Fruit fly (Drosophila melanogaster) whole organism, embryonic: ENCODE data around the gene CG3434.

Experiments used
- CG10321 ChIP-seq: fragments of 200-800 bp; sonication (Bioruptor generic); IDR thresholded peaks from 2 replicates; pipeline ENCODE4 v1.3.6; 2022; ENCODE audit warnings: missing biosample characterization, missing genetic modification characterization
- CG10979 ChIP-seq: fragments of 200-800 bp; sonication (Bioruptor generic); optimal IDR thresholded peaks from 2 replicates; lab custom pipeline; 2018; ENCODE audit warnings: missing biosample characterization, mild to moderate bottlenecking, missing genetic modification characterization, moderate library complexity
- CG11247 ChIP-seq: fragments of 200-800 bp; sonication (Bioruptor generic); IDR thresholded peaks from 2 replicates; pipeline ENCODE4 v1.3.6; 2022; ENCODE audit warnings: missing biosample characterization, missing genetic modification characterization
- CG11456 ChIP-seq: fragments of 200-800 bp; sonication (Bioruptor generic); IDR thresholded peaks from 3 replicates; pipeline ENCODE4 v1.3.6; 2022; ENCODE audit warnings: missing biosample characterization, missing genetic modification characterization
- CG12659 ChIP-seq: fragments of 200-800 bp; sonication (Bioruptor generic); optimal IDR thresholded peaks from 3 replicates; lab custom pipeline; 2017; ENCODE audit warnings: mild to moderate bottlenecking, missing biosample characterization, missing genetic modification reagents, missing genetic modification characterization
- CG12769 ChIP-seq: fragments of 200-800 bp; sonication (Bioruptor generic); optimal IDR thresholded peaks from 2 replicates; lab custom pipeline; 2019; ENCODE audit warnings: missing biosample characterization, mild to moderate bottlenecking, missing genetic modification characterization, moderate library complexity
- CG13624 ChIP-seq: fragments of 200-800 bp; sonication (Bioruptor generic); optimal IDR thresholded peaks from 2 replicates; lab custom pipeline; 2016; ENCODE audit warnings: missing biosample characterization, missing genetic modification characterization
- CG14441 ChIP-seq: fragments of 200-800 bp; sonication (Bioruptor generic); IDR thresholded peaks from 2 replicates; pipeline ENCODE4 v1.3.6; 2022; ENCODE audit warnings: missing biosample characterization, missing genetic modification characterization
- CG15011 ChIP-seq: fragments of 200-800 bp; sonication (Bioruptor generic); optimal IDR thresholded peaks from 3 replicates; lab custom pipeline; 2018; ENCODE audit warnings: missing biosample characterization, mild to moderate bottlenecking, missing genetic modification characterization
- CG17359 ChIP-seq: fragments of 200-800 bp; sonication (Bioruptor generic); optimal IDR thresholded peaks from 3 replicates; lab custom pipeline; 2018; ENCODE audit warnings: missing biosample characterization, mild to moderate bottlenecking, missing genetic modification characterization, moderate library complexity
- CG17612 ChIP-seq: fragments of 200-800 bp; sonication (Bioruptor generic); IDR thresholded peaks from 2 replicates; pipeline ENCODE4 v1.3.6; 2022; ENCODE audit warnings: missing biosample characterization, missing genetic modification characterization
- CG18476 ChIP-seq: fragments of 200-800 bp; sonication (Bioruptor generic); optimal IDR thresholded peaks from 2 replicates; lab custom pipeline; 2016; ENCODE audit warnings: missing biosample characterization, mild to moderate bottlenecking, missing genetic modification characterization
- CG2199 ChIP-seq: fragments of 200-800 bp; sonication (Bioruptor generic); IDR thresholded peaks from 3 replicates; pipeline ENCODE4 v1.3.6; 2022; ENCODE audit warnings: missing biosample characterization, missing genetic modification characterization
- CG2875 ChIP-seq: fragments of 200-800 bp; sonication (Bioruptor generic); optimal IDR thresholded peaks from 2 replicates; lab custom pipeline; 2017; ENCODE audit warnings: missing biosample characterization, mild to moderate bottlenecking, missing genetic modification characterization, missing genetic modification reagents
- CG3838 ChIP-seq: fragments of 200-800 bp; sonication (Bioruptor generic); optimal IDR thresholded peaks from 3 replicates; lab custom pipeline; 2016; ENCODE audit warnings: missing biosample characterization, missing genetic modification characterization
- CG4360 ChIP-seq: fragments of 200-800 bp; sonication (Bioruptor generic); IDR thresholded peaks from 2 replicates; pipeline ENCODE4 v1.3.6; 2022; ENCODE audit warnings: missing biosample characterization, missing genetic modification characterization
- CG6791 ChIP-seq: fragments of 200-800 bp; sonication (Bioruptor generic); IDR thresholded peaks from 3 replicates; pipeline ENCODE4 v1.3.6; 2022; ENCODE audit warnings: missing biosample characterization, missing genetic modification characterization; ENCODE audit not compliant: partially characterized antibody
- CG7963 ChIP-seq: fragments of 200-800 bp; sonication (Bioruptor generic); IDR thresholded peaks from 3 replicates; pipeline ENCODE4 v1.3.6; 2022; ENCODE audit warnings: missing biosample characterization, missing genetic modification characterization; ENCODE audit not compliant: partially characterized antibody
- CG9727 ChIP-seq: fragments of 200-800 bp; sonication (Bioruptor generic); optimal IDR thresholded peaks from 3 replicates; lab custom pipeline; 2017; ENCODE audit warnings: missing biosample characterization, mild to moderate bottlenecking, missing genetic modification characterization
- CkIIα-i1 ChIP-seq: fragments of 200-800 bp; sonication (Bioruptor generic); IDR thresholded peaks from 2 replicates; pipeline ENCODE4 v1.3.6; 2022; ENCODE audit warnings: missing biosample characterization, missing genetic modification characterization
- CrebB ChIP-seq: fragments of 200-800 bp; sonication (Bioruptor generic); optimal IDR thresholded peaks from 3 replicates; lab custom pipeline; 2018; ENCODE audit warnings: missing biosample characterization, mild to moderate bottlenecking, missing genetic modification characterization
- Deaf1 ChIP-seq: fragments of 200-800 bp; optimal IDR thresholded peaks from 3 replicates; lab custom pipeline; 2019; ENCODE audit warnings: missing biosample characterization, mild to moderate bottlenecking, missing genetic modification characterization, moderate library complexity
- Dip2 ChIP-seq: fragments of 200-800 bp; sonication (Bioruptor generic); IDR thresholded peaks from 2 replicates; pipeline ENCODE4 v1.3.6; 2022; ENCODE audit warnings: missing biosample characterization, missing genetic modification characterization
- Gug ChIP-seq: fragments of 200-800 bp; sonication (Bioruptor generic); IDR thresholded peaks from 4 replicates; pipeline ENCODE4 v1.3.6; 2022; ENCODE audit warnings: missing biosample characterization, missing genetic modification characterization
- Hey ChIP-seq: fragments of 200-800 bp; sonication (Bioruptor generic); optimal IDR thresholded peaks from 3 replicates; lab custom pipeline; 2018; ENCODE audit warnings: missing biosample characterization, mild to moderate bottlenecking, missing genetic modification characterization
- Opbp ChIP-seq: fragments of 200-800 bp; sonication (Bioruptor generic); IDR thresholded peaks from 3 replicates; pipeline ENCODE4 v1.3.6; 2022; ENCODE audit warnings: missing biosample characterization, missing genetic modification characterization; ENCODE audit not compliant: partially characterized antibody
- PHDP ChIP-seq: fragments of 200-800 bp; sonication (Bioruptor generic); optimal IDR thresholded peaks from 3 replicates; lab custom pipeline; 2018; ENCODE audit warnings: missing biosample characterization, mild to moderate bottlenecking, missing genetic modification characterization, moderate library complexity
- Rfx ChIP-seq: fragments of 200-800 bp; sonication (Bioruptor generic); IDR thresholded peaks from 2 replicates; pipeline ENCODE4 v1.3.6; 2022; ENCODE audit warnings: missing biosample characterization, missing genetic modification characterization
- Sry-δ ChIP-seq: fragments of 200-800 bp; sonication (Bioruptor generic); optimal IDR thresholded peaks from 2 replicates; lab custom pipeline; 2016; ENCODE audit warnings: missing biosample characterization, missing genetic modification characterization
- Xrp1 ChIP-seq: fragments of 200-800 bp; sonication (Bioruptor generic); IDR thresholded peaks from 2 replicates; pipeline ENCODE4 v1.3.6; 2022; ENCODE audit warnings: missing biosample characterization, missing genetic modification characterization
- bsh ChIP-seq, 2 experiments: fragments of 200-800 bp; sonication (Bioruptor generic); optimal IDR thresholded peaks; 2 replicates each; lab custom pipeline; 2017 to 2018; ENCODE audit warnings: mild to moderate bottlenecking in 2 of 2, missing biosample characterization in 2 of 2, missing genetic modification characterization in 2 of 2, moderate library complexity in 1 of 2
- btn ChIP-seq: fragments of 200-800 bp; sonication (Bioruptor generic); optimal IDR thresholded peaks from 2 replicates; lab custom pipeline; 2016; ENCODE audit warnings: missing biosample characterization, missing genetic modification characterization
- chinmo ChIP-seq: fragments of 200-800 bp; sonication (Bioruptor generic); IDR thresholded peaks from 4 replicates; pipeline ENCODE4 v1.3.6; 2022; ENCODE audit warnings: missing biosample characterization, missing genetic modification characterization; ENCODE audit not compliant: partially characterized antibody
- crc ChIP-seq: fragments of 200-800 bp; sonication (Bioruptor generic); optimal IDR thresholded peaks from 2 replicates; lab custom pipeline; 2016; ENCODE audit warnings: missing biosample characterization, missing genetic modification characterization
- croc ChIP-seq: fragments of 200-800 bp; sonication (Bioruptor generic); conservative IDR thresholded peaks from 3 replicates; pipeline ENCODE4 v1.3.6; 2022; ENCODE audit warnings: missing biosample characterization, missing genetic modification characterization
- cwo ChIP-seq: fragments of 200-800 bp; sonication (Bioruptor generic); optimal IDR thresholded peaks from 3 replicates; lab custom pipeline; 2017; ENCODE audit warnings: missing biosample characterization, missing genetic modification characterization, mild to moderate bottlenecking, moderate library complexity, missing genetic modification reagents
- da ChIP-seq: fragments of 200-800 bp; sonication (Bioruptor generic); optimal IDR thresholded peaks from 2 replicates; lab custom pipeline; 2016; ENCODE audit warnings: missing biosample characterization, missing genetic modification characterization
- dati ChIP-seq: fragments of 200-800 bp; sonication (Bioruptor generic); IDR thresholded peaks from 2 replicates; pipeline ENCODE4 v1.3.6; 2022; ENCODE audit warnings: missing biosample characterization, missing genetic modification characterization
- ems ChIP-seq: fragments of 200-800 bp; sonication (Bioruptor generic); optimal IDR thresholded peaks from 3 replicates; lab custom pipeline; 2016; ENCODE audit warnings: missing biosample characterization, missing genetic modification characterization
- grn ChIP-seq: fragments of 200-800 bp; sonication (Bioruptor generic); optimal IDR thresholded peaks from 3 replicates; lab custom pipeline; 2017; ENCODE audit warnings: missing biosample characterization, missing genetic modification characterization
- jigr1 ChIP-seq: fragments of 200-800 bp; sonication (Bioruptor generic); IDR thresholded peaks from 3 replicates; pipeline ENCODE4 v1.3.6; 2022; ENCODE audit warnings: missing biosample characterization, missing genetic modification characterization
- ken ChIP-seq: fragments of 200-800 bp; sonication (Bioruptor generic); IDR thresholded peaks from 3 replicates; pipeline ENCODE4 v1.3.6; 2022; ENCODE audit warnings: missing biosample characterization, missing genetic modification characterization
- knrl ChIP-seq: fragments of 200-800 bp; sonication (Bioruptor generic); IDR thresholded peaks from 3 replicates; pipeline ENCODE4 v1.3.6; 2022; ENCODE audit warnings: missing biosample characterization, missing genetic modification characterization; ENCODE audit not compliant: partially characterized antibody
- prd ChIP-seq, 3 experiments: fragments of >200 bp in 2 of 3; fragments of 200-800 bp in 1 of 3; sonication (Bioruptor generic) in 1 of 3; optimal IDR thresholded peaks in 2 of 3; IDR thresholded peaks in 1 of 3; 2 replicates in 2 of 3; 3 replicates in 1 of 3; pipeline versions ENCODE4 v1.3.6 to Lab custom; 2017 to 2022; ENCODE audit warnings: missing biosample characterization in 1 of 3, missing genetic modification characterization in 1 of 3
- row ChIP-seq: fragments of 200-800 bp; sonication (Bioruptor generic); IDR thresholded peaks from 3 replicates; pipeline ENCODE4 v1.3.6; 2022; ENCODE audit warnings: missing biosample characterization, missing genetic modification characterization
- sug ChIP-seq: fragments of 200-800 bp; optimal IDR thresholded peaks from 2 replicates; lab custom pipeline; 2019; ENCODE audit warnings: missing biosample characterization, mild to moderate bottlenecking, missing genetic modification characterization, moderate library complexity
- tap ChIP-seq: fragments of 200-800 bp; optimal IDR thresholded peaks from 3 replicates; lab custom pipeline; 2019; ENCODE audit warnings: missing biosample characterization, mild to moderate bottlenecking, missing genetic modification characterization, moderate library complexity
- zfh1 ChIP-seq: fragments of 200-800 bp; sonication (Bioruptor generic); IDR thresholded peaks from 3 replicates; pipeline ENCODE4 v1.3.6; 2022; ENCODE audit warnings: missing biosample characterization, missing genetic modification characterization
- zfh2 ChIP-seq: fragments of 200-800 bp; sonication (Bioruptor generic); optimal IDR thresholded peaks from 2 replicates; lab custom pipeline; 2016; ENCODE audit warnings: missing biosample characterization, missing genetic modification characterization

CG3434 gene

DNA sequence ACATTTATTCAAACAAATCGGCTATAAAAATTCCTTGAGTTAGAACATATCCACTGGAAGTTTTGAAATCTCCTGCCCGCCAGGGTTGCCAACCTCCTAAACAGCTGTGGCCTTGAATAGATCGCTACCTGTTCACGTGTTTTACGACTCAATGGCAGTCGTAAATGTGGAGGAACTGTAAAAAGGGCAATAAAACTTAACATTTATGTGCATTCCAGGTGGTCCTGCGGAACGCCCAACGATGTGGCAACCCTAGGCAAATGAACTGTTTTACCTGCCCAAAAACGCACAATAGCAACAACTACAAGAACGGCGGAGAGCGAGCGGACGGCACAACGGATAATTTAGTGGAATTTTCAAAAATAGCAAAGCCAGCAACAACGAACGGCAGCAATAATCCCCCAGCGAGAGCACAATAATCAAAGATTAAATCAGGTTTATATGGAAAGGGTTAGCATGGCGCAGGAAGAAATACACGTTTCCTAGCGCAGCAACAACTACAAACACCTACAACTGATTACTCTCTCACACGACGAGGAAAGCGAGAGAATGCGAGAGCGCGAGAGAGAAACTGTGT lies 1.2 kb upstream of the CG3434 start (continued):
- TF ChIP-seq Xrp1 (peak; percentile 57; the same call in 1 of the 2 replicates), Deaf1 (tag; lab: Kevin White, UChicago) (no peak), CG9727 (GFP tag; lab: Kevin White, UChicago) (no peak), ems (GFP tag; lab: Kevin White, UChicago) (peak; percentile 17), chinmo (0 out of 4 replicates have a peak, but pooled peaks have one; percentile 46), Rfx (GFP tag; lab: Robert Waterston, UW) (peak; percentile 61), tap (tag; lab: Kevin White, UChicago) (no peak), row (GFP tag; lab: Robert Waterston, UW) (no peak; the same call in 2 of the 3 replicates), CG2199 (peak; percentile 73; the same call in 2 of the 3 replicates), CG2875 (GFP tag; lab: Kevin White, UChicago) (no peak), prd (optimal IDR thresholded peaks at IDR 0.05; lab: Kevin White, UChicago) (no peak), prd (GFP tag; IDR thresholded peaks at IDR 0.05; lab: Robert Waterston, UW) (peak; percentile 59), CG11456 (no peak), CG14441 (GFP tag; lab: Robert Waterston, UW) (peak; percentile 48; the same call in 1 of the 2 replicates), CG13624 (no peak), CG7963 (GFP tag; lab: Robert Waterston, UW) (no peak), jigr1 (GFP tag; lab: Robert Waterston, UW) (no peak), CG18476 (GFP tag; lab: Kevin White, UChicago) (no peak), Gug (GFP tag; lab: Robert Waterston, UW) (peak; percentile 43; the same call in 1 of the 4 replicates), zfh1 (0 out of 3 replicates have a peak, but pooled peaks have one; percentile 51), CG4360 (peak; percentile 66), CG15011 (GFP tag; lab: Kevin White, UChicago) (no peak), da (GFP tag; lab: Kevin White, UChicago) (no peak), CG10979 (no peak), CG17612 (GFP tag; lab: Robert Waterston, UW) (no peak), CG11247 (0 out of 2 replicates have a peak, but pooled peaks have one; percentile 31), sug (tag; lab: Kevin White, UChicago) (no peak), CG6791 (GFP tag; lab: Robert Waterston, UW) (peak; percentile 46; the same call in 1 of the 3 replicates), dati (GFP tag; lab: Robert Waterston, UW) (no peak), Dip2 (GFP tag; lab: Robert Waterston, UW) (no peak), CG12769 (tag; lab: Kevin White, UChicago) (peak; percentile 53), CG3838 (GFP tag; lab: Kevin White, UChicago) (no peak), croc (GFP tag; lab: Robert Waterston, UW) (no peak), PHDP (tag; lab: Kevin White, UChicago) (peak; percentile 2), knrl (GFP tag; lab: Robert Waterston, UW) (no peak), zfh2 (GFP tag; lab: Kevin White, UChicago) (peak; percentile 19), grn (GFP tag; lab: Kevin White, UChicago) (peak; percentile 70), CrebB (tag; lab: Kevin White, UChicago) (no peak), Sry-δ (GFP tag; lab: Kevin White, UChicago) (no peak), ken (GFP tag; lab: Robert Waterston, UW) (peak; percentile 54; the same call in 1 of the 3 replicates), CG17359 (tag; lab: Kevin White, UChicago) (peak; percentile 65), CkIIα-i1 (no peak), Opbp (GFP tag; lab: Robert Waterston, UW) (0 out of 3 replicates have a peak, but pooled peaks have one; percentile 30), btn (GFP tag; lab: Kevin White, UChicago) (no peak), bsh (GFP tag; optimal IDR thresholded peaks at IDR 0.05; lab: Kevin White, UChicago) (peak in 1 of 2 experiments; percentile 62), Hey (no peak), CG12659 (GFP tag; lab: Kevin White, UChicago) (no peak), crc (GFP tag; lab: Kevin White, UChicago) (no peak), CG10321 (GFP tag; lab: Robert Waterston, UW) (no peak), cwo (no peak)
